Worm (Caenorhabditis elegans) whole organism, mixed stage, embryonic: Measurements from ENCODE around the gene hpo-28.

ENCODE experiments used
- M03D4.4 ChIP-seq: sonication (generic microtip); optimal IDR thresholded peaks from 2 replicates; lab custom pipeline; 2017; ENCODE audit warnings: mild to moderate bottlenecking, missing genetic modification characterization, missing compliant biosample characterization
- bed-3 ChIP-seq: fragments of 200-800 bp; sonication (Bioruptor generic); optimal IDR thresholded peaks from 3 replicates; lab custom pipeline; 2018; ENCODE audit warnings: mild to moderate bottlenecking, missing genetic modification characterization, moderate library complexity, missing compliant biosample characterization
- blmp-1 ChIP-seq: fragments of 150-350 bp; optimal IDR thresholded peaks from 2 replicates; lab custom pipeline; 2014; ENCODE audit warnings: missing biosample characterization, missing genetic modification characterization
- ceh-39 ChIP-seq: fragments of 150-350 bp; optimal IDR thresholded peaks from 2 replicates; lab custom pipeline; 2014; ENCODE audit warnings: missing biosample characterization, missing genetic modification characterization
- ceh-43 ChIP-seq: fragments of 200-800 bp; sonication (Bioruptor generic); optimal IDR thresholded peaks from 2 replicates; lab custom pipeline; 2018; ENCODE audit warnings: mild to moderate bottlenecking, missing genetic modification characterization, moderate library complexity, missing compliant biosample characterization
- ceh-83 ChIP-seq: fragments of 200-800 bp; sonication (Bioruptor generic); optimal IDR thresholded peaks from 2 replicates; lab custom pipeline; 2018; ENCODE audit warnings: mild to moderate bottlenecking, missing genetic modification characterization, missing compliant biosample characterization
- ces-1 ChIP-seq: fragments of 150-350 bp; optimal IDR thresholded peaks from 2 replicates; lab custom pipeline; 2014; ENCODE audit warnings: missing biosample characterization, missing genetic modification reagents, missing genetic modification characterization
- cnd-1 ChIP-seq: fragments of 200-800 bp; sonication (Bioruptor generic); optimal IDR thresholded peaks from 2 replicates; lab custom pipeline; 2018; ENCODE audit warnings: mild to moderate bottlenecking, missing genetic modification characterization, missing compliant biosample characterization
- elt-1 ChIP-seq: sonication (generic microtip); optimal IDR thresholded peaks from 2 replicates; lab custom pipeline; 2017; ENCODE audit warnings: missing genetic modification characterization, mild to moderate bottlenecking, missing compliant biosample characterization, antibody characterized with exemption, moderate library complexity, borderline replicate concordance; ENCODE audit not compliant: insufficient read depth
- flh-1 ChIP-seq: fragments of 200-800 bp; sonication (Bioruptor generic); optimal IDR thresholded peaks from 2 replicates; lab custom pipeline; 2018; ENCODE audit warnings: mild to moderate bottlenecking, missing genetic modification characterization, moderate library complexity, missing compliant biosample characterization
- hlh-1 ChIP-seq: fragments of 150-350 bp; optimal IDR thresholded peaks from 2 replicates; lab custom pipeline; 2014; ENCODE audit warnings: missing biosample characterization, missing genetic modification reagents, missing genetic modification characterization
- lin-32 ChIP-seq: fragments of 200-800 bp; sonication (Bioruptor generic); optimal IDR thresholded peaks from 2 replicates; lab custom pipeline; 2018; ENCODE audit warnings: mild to moderate bottlenecking, missing genetic modification characterization, missing compliant biosample characterization
- lsy-2 ChIP-seq: fragments of 150-350 bp; optimal IDR thresholded peaks from 2 replicates; lab custom pipeline; 2014; ENCODE audit warnings: missing biosample characterization, missing genetic modification characterization
- mep-1 ChIP-seq: fragments of 150-350 bp; optimal IDR thresholded peaks from 2 replicates; lab custom pipeline; 2017; ENCODE audit warnings: missing biosample characterization, missing genetic modification reagents, missing genetic modification characterization, inconsistent platforms
- mls-2 ChIP-seq: sonication (generic microtip); optimal IDR thresholded peaks from 2 replicates; lab custom pipeline; 2016; ENCODE audit warnings: mild to moderate bottlenecking, missing genetic modification characterization, moderate library complexity, missing compliant biosample characterization
- nhr-12 ChIP-seq: fragments of 150-350 bp; optimal IDR thresholded peaks from 2 replicates; lab custom pipeline; 2014; ENCODE audit warnings: missing biosample characterization, missing genetic modification characterization
- nhr-2 ChIP-seq: fragments of 150-350 bp; optimal IDR thresholded peaks from 2 replicates; lab custom pipeline; 2014; ENCODE audit warnings: missing biosample characterization, missing genetic modification characterization
- nhr-28 ChIP-seq: fragments of 150-350 bp; optimal IDR thresholded peaks from 2 replicates; lab custom pipeline; 2014; ENCODE audit warnings: missing biosample characterization, missing genetic modification characterization
- nhr-76 ChIP-seq: sonication (generic microtip); optimal IDR thresholded peaks from 2 replicates; lab custom pipeline; 2017; ENCODE audit warnings: missing biosample characterization, missing genetic modification characterization
- pha-4 ChIP-seq: fragments of 150-350 bp; optimal IDR thresholded peaks from 2 replicates; lab custom pipeline; 2018; ENCODE audit warnings: missing biosample characterization, missing genetic modification reagents, missing genetic modification characterization
- sem-2 ChIP-seq: fragments of 200-800 bp; sonication (Bioruptor generic); optimal IDR thresholded peaks from 2 replicates; lab custom pipeline; 2018; ENCODE audit warnings: mild to moderate bottlenecking, missing genetic modification characterization, missing compliant biosample characterization
- snpc-4 ChIP-seq: fragments of 150-350 bp; optimal IDR thresholded peaks from 2 replicates; lab custom pipeline; 2014; ENCODE audit warnings: missing biosample characterization, missing genetic modification characterization
- sptf-1 ChIP-seq: sonication (generic microtip); optimal IDR thresholded peaks from 2 replicates; lab custom pipeline; 2017; ENCODE audit warnings: mild to moderate bottlenecking, missing genetic modification characterization, moderate library complexity, missing compliant biosample characterization
- tbx-8 ChIP-seq: fragments of 200-800 bp; sonication (Bioruptor generic); optimal IDR thresholded peaks from 2 replicates; lab custom pipeline; 2018; ENCODE audit warnings: mild to moderate bottlenecking, missing genetic modification characterization, moderate library complexity, missing compliant biosample characterization
- unc-120 ChIP-seq: sonication (generic microtip); optimal IDR thresholded peaks from 2 replicates; lab custom pipeline; 2017; ENCODE audit warnings: missing genetic modification characterization, missing compliant biosample characterization; ENCODE audit not compliant: poor library complexity, severe bottlenecking
- unc-39 ChIP-seq: fragments of 150-350 bp; optimal IDR thresholded peaks from 2 replicates; lab custom pipeline; 2014; ENCODE audit warnings: missing biosample characterization, missing genetic modification characterization
- unc-62 ChIP-seq: fragments of 150-350 bp; optimal IDR thresholded peaks from 2 replicates; lab custom pipeline; 2014; ENCODE audit warnings: missing biosample characterization, missing genetic modification reagents, missing genetic modification characterization
- zip-8 ChIP-seq: fragments of 150-350 bp; optimal IDR thresholded peaks from 2 replicates; lab custom pipeline; 2014; ENCODE audit warnings: missing biosample characterization, missing genetic modification characterization
- ztf-11 ChIP-seq: fragments of 150-350 bp; optimal IDR thresholded peaks from 2 replicates; lab custom pipeline; 2014; ENCODE audit warnings: missing biosample characterization, missing genetic modification characterization

hpo-28 gene

DNA sequence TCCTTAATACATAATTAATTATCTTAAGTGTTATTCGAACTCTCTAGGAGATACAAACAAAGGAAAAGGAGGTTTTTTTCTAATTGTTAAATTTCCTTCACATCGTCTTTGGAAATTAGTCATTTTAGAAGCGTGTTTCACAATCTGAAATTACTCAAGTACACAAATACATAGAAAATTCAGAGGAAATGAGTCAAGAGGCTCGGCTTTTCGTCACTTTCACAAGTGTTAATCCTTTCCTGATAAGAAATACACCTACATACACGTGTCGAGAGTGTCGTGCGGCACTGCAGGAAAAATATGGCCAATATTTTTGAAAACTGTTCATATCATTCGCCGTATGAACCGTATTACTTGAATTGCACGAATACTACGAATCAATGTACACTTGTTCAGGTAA, 38.1 kb upstream of the hpo-28 start, which contains the start of gene B0244.4:
B0244.4 (plus strand) TSS at position 301 of the 400 bp plus-strand sequence.
- TF ChIP-seq ceh-43 (GFP tag; lab: Kevin White, UChicago), result no peak

DNA sequence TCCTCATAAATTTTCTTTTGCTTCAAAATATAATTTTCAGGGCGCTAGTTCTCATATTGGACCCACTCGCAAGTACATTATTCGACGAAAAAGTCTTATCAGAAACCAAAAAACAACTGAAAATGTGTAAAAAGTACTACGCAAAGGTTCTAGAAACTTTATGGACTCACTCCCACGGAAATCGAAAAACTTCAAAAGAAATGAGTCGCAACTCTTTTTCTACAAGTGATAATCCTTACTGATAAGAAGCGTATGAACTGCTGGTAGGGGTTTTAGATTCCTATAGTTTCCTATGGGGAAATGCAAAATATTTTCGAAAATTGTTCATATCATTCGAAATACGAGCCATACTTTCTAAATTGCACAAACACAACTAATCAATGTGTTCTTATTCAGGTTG, 35.5 kb upstream of the hpo-28 start, which contains the start of gene B0244.5:
B0244.5 (plus strand) TSS at position 301 of the 400 bp plus-strand sequence.
- no peak for TF ChIP-seq ceh-39
- TF ChIP-seq mep-1 (tag; lab: Kevin White, UChicago), result no peak
- TF ChIP-seq, all 35 proteins: peak for 0

DNA sequence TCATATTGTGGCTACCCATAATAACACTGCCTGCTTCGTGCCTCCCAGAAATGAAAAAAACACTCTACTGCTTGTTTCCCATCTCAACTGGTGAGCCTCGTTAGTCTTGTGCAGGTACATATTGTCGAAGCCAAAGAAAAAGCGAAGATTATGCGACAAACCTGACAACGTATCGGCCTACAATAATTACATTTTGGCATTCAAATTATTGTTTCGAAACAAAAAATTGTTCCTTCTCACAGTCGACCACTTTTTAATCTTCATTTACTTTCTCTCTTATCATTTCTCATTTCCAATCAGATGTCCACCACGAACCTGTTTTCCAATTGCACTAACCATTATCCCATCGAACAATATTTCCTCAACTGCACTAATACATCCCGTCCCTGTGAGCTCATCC, 34.0 kb upstream of the hpo-28 start, which contains the start of gene B0244.15:
B0244.15 (plus strand) TSS at position 301 of the 400 bp plus-strand sequence.
- no peak for TF ChIP-seq unc-39 (tag; lab: Kevin White, UChicago)
- TF ChIP-seq pha-4, result no peak
- TF ChIP-seq bed-3 (GFP tag; lab: Kevin White, UChicago), result no peak
- no peak for TF ChIP-seq unc-62 (GFP tag; lab: Kevin White, UChicago)
- TF ChIP-seq nhr-76 (tag; lab: Kevin White, UChicago), result no peak
- TF ChIP-seq snpc-4 (tag; lab: Kevin White, UChicago), result no peak
- TF ChIP-seq ceh-39, result no peak
- TF ChIP-seq sem-2 (GFP tag; lab: Kevin White, UChicago), result no peak
- TF ChIP-seq tbx-8, result no peak
- TF ChIP-seq blmp-1 (tag; lab: Kevin White, UChicago), result no peak

DNA sequence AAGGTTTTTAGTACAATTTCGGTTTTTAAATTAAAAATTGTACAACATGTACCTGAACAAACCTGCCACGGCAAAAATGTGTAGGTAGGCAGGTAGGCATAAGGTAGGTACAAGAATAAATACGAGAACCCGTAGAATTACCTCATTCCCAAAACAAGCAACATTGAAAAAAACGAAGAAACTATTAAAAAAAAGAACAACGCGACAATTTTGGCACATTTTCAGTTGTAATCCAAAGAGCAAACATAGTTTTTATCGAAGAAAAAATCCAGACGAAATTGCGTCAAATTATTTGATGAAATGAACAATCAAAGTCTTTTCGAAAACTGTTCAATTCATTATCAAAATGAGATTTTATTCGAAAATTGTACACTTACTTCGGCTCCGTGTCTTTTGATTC, 31.5 kb upstream of the hpo-28 start, which contains the start of gene B0244.16:
B0244.16 (plus strand) TSS at position 301 of the 400 bp plus-strand sequence.
- TF ChIP-seq snpc-4 (tag; lab: Kevin White, UChicago) (no peak), ces-1 (GFP tag; lab: Kevin White, UChicago) (no peak), mls-2 (tag; lab: Kevin White, UChicago) (no peak), bed-3 (GFP tag; lab: Kevin White, UChicago) (no peak), sptf-1 (no peak)

ce11 chrIII:5737708-5738107, 28.6 kb upstream of the hpo-28 start, which contains the start of gene B0244.6:
TSS of gene B0244.6 (plus strand) at chrIII:5738008.
- TF ChIP-seq ceh-39, result no peak
- no peak for TF ChIP-seq sptf-1
- TF ChIP-seq blmp-1 (tag; lab: Kevin White, UChicago), result no peak
- no peak for TF ChIP-seq mls-2 (tag; lab: Kevin White, UChicago)
- no peak for TF ChIP-seq nhr-12 (tag; lab: Kevin White, UChicago)
- TF ChIP-seq ces-1 (GFP tag; lab: Kevin White, UChicago), result no peak
- TF ChIP-seq nhr-76 (tag; lab: Kevin White, UChicago), result no peak
- TF ChIP-seq M03D4.4, result no peak
- no peak for TF ChIP-seq bed-3 (GFP tag; lab: Kevin White, UChicago)
- no peak for TF ChIP-seq lin-32
- no peak for TF ChIP-seq sem-2 (GFP tag; lab: Kevin White, UChicago)
- no peak for TF ChIP-seq tbx-8
- TF ChIP-seq unc-39 (tag; lab: Kevin White, UChicago), result no peak
- TF ChIP-seq cnd-1, result no peak
- no peak for TF ChIP-seq ztf-11
- TF ChIP-seq elt-1, result no peak

DNA sequence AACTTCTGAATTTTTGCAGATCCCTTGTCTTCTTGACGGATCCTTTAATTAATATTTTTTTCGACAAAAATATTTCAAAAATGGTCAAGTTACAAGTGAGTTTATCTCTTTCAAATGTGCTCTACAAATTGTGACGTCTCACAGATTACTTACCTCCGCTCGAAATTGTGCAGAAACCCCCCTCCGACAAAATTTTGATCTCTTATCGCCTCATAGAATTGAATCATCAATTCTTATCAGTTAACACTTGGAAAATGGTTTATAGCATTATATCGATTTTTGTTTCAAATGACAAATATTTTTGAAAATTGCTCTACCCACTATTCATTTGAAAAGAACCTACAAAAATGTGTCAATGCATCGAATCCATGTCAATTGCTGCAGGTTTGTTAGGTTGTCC, 25.8 kb upstream of the hpo-28 start, which contains the start of gene B0244.10:
B0244.10 (plus strand) TSS at position 254 of the 400 bp plus-strand sequence.
- TF ChIP-seq hlh-1 (tag; lab: Kevin White, UChicago) (no peak), lsy-2 (tag; lab: Kevin White, UChicago) (no peak), zip-8 (tag; lab: Kevin White, UChicago) (no peak), ceh-39 (no peak), M03D4.4 (no peak), snpc-4 (tag; lab: Kevin White, UChicago) (no peak), tbx-8 (no peak), cnd-1 (no peak), ces-1 (GFP tag; lab: Kevin White, UChicago) (no peak), unc-62 (GFP tag; lab: Kevin White, UChicago) (no peak), unc-120 (tag; lab: Kevin White, UChicago) (no peak), lin-32 (no peak), ceh-83 (GFP tag; lab: Kevin White, UChicago) (no peak), elt-1 (no peak), flh-1 (GFP tag; lab: Kevin White, UChicago) (no peak), nhr-2 (tag; lab: Kevin White, UChicago) (no peak), ztf-11 (no peak), nhr-76 (tag; lab: Kevin White, UChicago) (no peak), unc-39 (tag; lab: Kevin White, UChicago) (no peak), nhr-28 (no peak)
